Worm (Caenorhabditis elegans) whole organism, L4/young adult: ENCODE results near the gene znf-622.

ENCODE experiments used
- W03F9.2 ChIP-seq: fragments of 150-350 bp; optimal IDR thresholded peaks from 2 replicates; lab custom pipeline; 2014; ENCODE audit warnings: missing biosample characterization, missing genetic modification characterization
- dao-5 ChIP-seq: sonication (generic microtip); optimal IDR thresholded peaks from 2 replicates; lab custom pipeline; 2016; ENCODE audit warnings: missing genotype, missing genetic modification characterization, moderate library complexity, missing compliant biosample characterization
- him-1 ChIP-seq: sonication (generic microtip); optimal IDR thresholded peaks from 2 replicates; lab custom pipeline; 2016; ENCODE audit warnings: missing genotype, missing genetic modification reagents, missing genetic modification characterization, missing compliant biosample characterization

DNA sequence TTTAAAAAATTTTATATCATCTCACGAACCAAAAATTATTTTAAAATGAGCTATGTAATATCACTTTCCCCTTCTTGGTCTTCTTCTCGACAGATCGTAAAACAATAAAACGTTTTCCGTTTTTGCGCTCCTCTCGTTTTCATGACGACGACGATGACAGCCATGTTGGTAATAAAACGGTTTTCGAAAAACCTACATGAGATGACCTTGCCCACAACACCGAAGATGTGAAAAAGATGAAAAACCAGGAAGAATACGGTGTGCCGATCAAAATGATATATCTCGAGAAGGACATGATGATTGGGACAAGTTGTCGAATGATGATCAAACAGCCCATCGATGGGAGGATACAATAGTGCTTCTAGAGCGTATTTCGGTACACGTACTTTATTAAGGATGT, 22.7 kb upstream of the znf-622 start:
- TF ChIP-seq him-1 (tag; lab: Kevin White, UChicago), result no peak
- TF ChIP-seq dao-5 (tag; lab: Kevin White, UChicago), result no peak
- no peak for TF ChIP-seq W03F9.2 (tag; lab: Kevin White, UChicago)
